Fruit fly (Drosophila melanogaster) whole organism: ENCODE measurements around the gene CG15356.

Source experiments
- CG8478 ChIP-seq: fragments of >200 bp; optimal IDR thresholded peaks from 2 replicates; lab custom pipeline; 2018; ENCODE audit warnings: inconsistent platforms
- EcR ChIP-seq, 2 experiments: fragments of >200 bp; optimal IDR thresholded peaks; 2 replicates each; lab custom pipeline; 2017; ENCODE audit warnings: missing biosample characterization in 2 of 2, missing genetic modification characterization in 2 of 2, missing genetic modification reagents in 2 of 2
- usp ChIP-seq: fragments of >200 bp; optimal IDR thresholded peaks from 2 replicates; lab custom pipeline; 2017; ENCODE audit warnings: missing biosample characterization, missing genetic modification characterization, mixed read lengths

dm6 chr2L:1959420-1959819 is 21.1 kb downstream of the CG15356 start:
- TF ChIP-seq usp (GFP tag; lab: Kevin White, UChicago) (no peak), EcR (GFP tag; optimal IDR thresholded peaks at IDR 0.05; lab: Kevin White, UChicago) (no peak), CG8478 (lab: Kevin White, UChicago) (no peak)
